Worm (Caenorhabditis elegans): Measurements from ENCODE around the gene ser-2.

ce11 chrX:15278593-15278992 lies 24.2 kb downstream of the ser-2 start:
- TF ChIP-seq T22C8.4 (GFP tag; IDR thresholded peaks at IDR 0.05) (no peak), med-1 (GFP tag; optimal IDR thresholded peaks at IDR 0.05; ENCODE audit: insufficient read depth) (no peak), flt-1 (GFP tag; IDR thresholded peaks at IDR 0.05) (no peak), ztf-23 (GFP tag; IDR thresholded peaks at IDR 0.05) (no peak), klf-2 (GFP tag; conservative IDR thresholded peaks at IDR 0.05) (no peak), ztf-29 (GFP tag; IDR thresholded peaks at IDR 0.05) (no peak), tab-1 (GFP tag; IDR thresholded peaks at IDR 0.05) (no peak), ref-1 (GFP tag; conservative IDR thresholded peaks at IDR 0.05) (no peak)
